Worm (Caenorhabditis elegans) whole organism, L4 larva: ENCODE results near the gene C14A4.12.
A peak's percentile ranks its signal among the peaks of the same experiment; 100 is the strongest.

ENCODE experiments used
- D1046.2 ChIP-seq: fragments of 200-800 bp; sonication (Bioruptor generic); IDR thresholded peaks from 2 replicates; pipeline ENCODE4 v1.3.6; 2022; ENCODE audit warnings: missing genetic modification characterization, missing compliant biosample characterization
- F44E2.7 ChIP-seq: fragments of 200-800 bp; sonication (Bioruptor generic); IDR thresholded peaks from 2 replicates; pipeline ENCODE4 v2.1.2; 2022; ENCODE audit warnings: missing genetic modification characterization, missing compliant biosample characterization
- T26A8.4 ChIP-seq: fragments of 200-800 bp; sonication (Bioruptor generic); IDR thresholded peaks from 2 replicates; pipeline ENCODE4 v1.3.6; 2022; ENCODE audit warnings: missing genetic modification characterization, missing compliant biosample characterization
- Y105C5A.15 ChIP-seq: fragments of 200-800 bp; sonication (Bioruptor generic); IDR thresholded peaks from 2 replicates; pipeline ENCODE4 v1.3.6; 2022; ENCODE audit warnings: missing genetic modification characterization, missing compliant biosample characterization
- Y5F2A.4 ChIP-seq: fragments of 200-800 bp; sonication (Bioruptor generic); optimal IDR thresholded peaks from 2 replicates; lab custom pipeline; 2018; ENCODE audit warnings: mild to moderate bottlenecking, missing genetic modification characterization, missing compliant biosample characterization
- aha-1 ChIP-seq: fragments of 150-350 bp; peaks from one replicate; lab custom pipeline; 2014; ENCODE audit warnings: missing biosample characterization, missing genetic modification characterization
- aly-2 ChIP-seq: sonication (generic microtip); optimal IDR thresholded peaks from 2 replicates; lab custom pipeline; 2018; ENCODE audit warnings: missing biosample characterization, missing genetic modification characterization
- arid-1 ChIP-seq: fragments of 200-800 bp; sonication (Bioruptor generic); conservative IDR thresholded peaks from 2 replicates; pipeline ENCODE4 v1.3.6; 2022; ENCODE audit warnings: missing genetic modification reagents, missing genetic modification characterization, missing compliant biosample characterization
- ceh-82 ChIP-seq: sonication (generic microtip); optimal IDR thresholded peaks from 2 replicates; lab custom pipeline; 2017; ENCODE audit warnings: missing biosample characterization, missing genetic modification characterization
- daf-8 ChIP-seq: fragments of 200-800 bp; sonication (Bioruptor generic); IDR thresholded peaks from 2 replicates; pipeline ENCODE4 v1.3.6; 2022; ENCODE audit warnings: missing genetic modification characterization, missing compliant biosample characterization
- dmd-6 ChIP-seq: fragments of 200-800 bp; sonication (Bioruptor generic); IDR thresholded peaks from 2 replicates; pipeline ENCODE4 v1.3.6; 2022; ENCODE audit warnings: missing genetic modification reagents, missing genetic modification characterization, missing compliant biosample characterization
- egl-27 ChIP-seq: sonication (generic microtip); optimal IDR thresholded peaks from 3 replicates; lab custom pipeline; 2017; ENCODE audit warnings: missing biosample characterization, missing genetic modification reagents, missing genetic modification characterization
- fos-1 ChIP-seq: fragments of 150-350 bp; optimal IDR thresholded peaks from 2 replicates; lab custom pipeline; 2014; ENCODE audit warnings: missing biosample characterization, missing genetic modification characterization
- gei-8 ChIP-seq: fragments of 200-800 bp; sonication (Bioruptor generic); optimal IDR thresholded peaks from 2 replicates; lab custom pipeline; 2018; ENCODE audit warnings: mild to moderate bottlenecking, missing genetic modification characterization, missing compliant biosample characterization
- hlh-11 ChIP-seq: fragments of 200-800 bp; sonication (Bioruptor generic); optimal IDR thresholded peaks from 2 replicates; lab custom pipeline; 2018; ENCODE audit warnings: mild to moderate bottlenecking, missing genetic modification characterization, missing compliant biosample characterization
- jun-1 ChIP-seq: fragments of 150-350 bp; optimal IDR thresholded peaks from 2 replicates; lab custom pipeline; 2014; ENCODE audit warnings: missing biosample characterization, missing genetic modification reagents, missing genetic modification characterization
- lin-39 ChIP-seq: fragments of 150-350 bp; optimal IDR thresholded peaks from 2 replicates; lab custom pipeline; 2014; ENCODE audit warnings: missing biosample characterization, missing genetic modification reagents, missing genetic modification characterization
- madf-5 ChIP-seq, 2 experiments: fragments of 200-800 bp; sonication (Bioruptor generic); IDR thresholded peaks; 2 replicates each; pipeline ENCODE4 v1.3.6; 2022; ENCODE audit warnings: missing compliant biosample characterization in 2 of 2, missing genetic modification characterization in 2 of 2
- mes-2 ChIP-seq: sonication (generic microtip); optimal IDR thresholded peaks from 2 replicates; lab custom pipeline; 2016; ENCODE audit warnings: missing genotype, mild to moderate bottlenecking, missing genetic modification characterization, missing compliant biosample characterization; ENCODE audit not compliant: poor library complexity, severe bottlenecking
- mxl-3 ChIP-seq: fragments of 200-800 bp; sonication (Bioruptor generic); optimal IDR thresholded peaks from 2 replicates; lab custom pipeline; 2018; ENCODE audit warnings: mild to moderate bottlenecking, missing genetic modification characterization, missing compliant biosample characterization
- nhr-11 ChIP-seq: fragments of 150-350 bp; optimal IDR thresholded peaks from 2 replicates; lab custom pipeline; 2014; ENCODE audit warnings: missing biosample characterization, missing genetic modification characterization
- nhr-25 ChIP-seq: sonication (generic microtip); optimal IDR thresholded peaks from 2 replicates; lab custom pipeline; 2017; ENCODE audit warnings: missing genetic modification characterization, mild to moderate bottlenecking, missing compliant biosample characterization, antibody characterized with exemption, moderate library complexity, borderline replicate concordance; ENCODE audit not compliant: insufficient read depth
- nhr-6 ChIP-seq: fragments of 150-350 bp; optimal IDR thresholded peaks from 2 replicates; lab custom pipeline; 2014; ENCODE audit warnings: missing biosample characterization, missing genetic modification characterization
- php-3 ChIP-seq: fragments of 200-800 bp; sonication (Bioruptor generic); IDR thresholded peaks from 2 replicates; pipeline ENCODE4 v1.3.6; 2022; ENCODE audit warnings: missing genetic modification reagents, missing genetic modification characterization, missing compliant biosample characterization
- pqm-1 ChIP-seq: sonication (generic microtip); optimal IDR thresholded peaks from 2 replicates; lab custom pipeline; 2017; ENCODE audit warnings: missing biosample characterization, missing genetic modification characterization
- rbr-2 ChIP-seq: sonication (generic microtip); optimal IDR thresholded peaks from 2 replicates; lab custom pipeline; 2016; ENCODE audit warnings: missing genotype, missing genetic modification characterization, missing compliant biosample characterization
- sdz-12 ChIP-seq: fragments of 200-800 bp; sonication (Bioruptor generic); optimal IDR thresholded peaks from 2 replicates; lab custom pipeline; 2018; ENCODE audit warnings: mild to moderate bottlenecking, missing genetic modification characterization, missing compliant biosample characterization
- set-16 ChIP-seq: fragments of 200-800 bp; sonication (Bioruptor generic); IDR thresholded peaks from 2 replicates; pipeline ENCODE4 v1.3.6; 2022; ENCODE audit warnings: missing genetic modification reagents, missing genetic modification characterization, missing compliant biosample characterization
- skn-1 ChIP-seq: fragments of 150-350 bp; optimal IDR thresholded peaks from 2 replicates; lab custom pipeline; 2014; ENCODE audit warnings: missing biosample characterization, missing genetic modification characterization
- snpc-1.2 ChIP-seq: fragments of 200-800 bp; sonication (Bioruptor generic); IDR thresholded peaks from 2 replicates; pipeline ENCODE4 v1.3.6; 2022; ENCODE audit warnings: missing genetic modification reagents, missing genetic modification characterization, missing compliant biosample characterization
- spr-1 ChIP-seq: sonication (generic microtip); optimal IDR thresholded peaks from 2 replicates; lab custom pipeline; 2016; ENCODE audit warnings: mild to moderate bottlenecking, missing genetic modification characterization, missing compliant biosample characterization
- spr-3 ChIP-seq: fragments of 200-800 bp; sonication (Bioruptor generic); optimal IDR thresholded peaks from 2 replicates; lab custom pipeline; 2018; ENCODE audit warnings: mild to moderate bottlenecking, missing genetic modification characterization, missing compliant biosample characterization
- tag-97 ChIP-seq: fragments of 200-800 bp; sonication (Bioruptor generic); IDR thresholded peaks from 2 replicates; pipeline ENCODE4 v1.3.6; 2022; ENCODE audit warnings: missing genetic modification characterization, missing compliant biosample characterization
- tra-1 ChIP-seq: fragments of 200-800 bp; sonication (Bioruptor generic); IDR thresholded peaks from 2 replicates; pipeline ENCODE4 v1.3.6; 2022; ENCODE audit warnings: missing genetic modification reagents, missing genetic modification characterization, missing compliant biosample characterization
- unc-130 ChIP-seq: sonication (generic microtip); optimal IDR thresholded peaks from 2 replicates; lab custom pipeline; 2016; ENCODE audit warnings: missing genetic modification reagents, missing genetic modification characterization, missing compliant biosample characterization
- unc-62 ChIP-seq, 3 experiments: fragments of 150-350 bp in 1 of 3; sonication (generic microtip); optimal IDR thresholded peaks in 2 of 3; peaks in 1 of 3; 1 replicate in 1 of 3; 2 replicates in 2 of 3; lab custom pipeline; 2014 to 2017; ENCODE audit warnings: missing biosample characterization in 3 of 3, missing genetic modification characterization in 3 of 3, missing genetic modification reagents in 3 of 3, missing genotype in 1 of 3
- zip-11 ChIP-seq: fragments of 200-800 bp; sonication (Bioruptor generic); IDR thresholded peaks from 2 replicates; pipeline ENCODE4 v1.3.6; 2022; ENCODE audit warnings: missing genetic modification characterization, missing compliant biosample characterization

The C14A4.12 gene

DNA sequence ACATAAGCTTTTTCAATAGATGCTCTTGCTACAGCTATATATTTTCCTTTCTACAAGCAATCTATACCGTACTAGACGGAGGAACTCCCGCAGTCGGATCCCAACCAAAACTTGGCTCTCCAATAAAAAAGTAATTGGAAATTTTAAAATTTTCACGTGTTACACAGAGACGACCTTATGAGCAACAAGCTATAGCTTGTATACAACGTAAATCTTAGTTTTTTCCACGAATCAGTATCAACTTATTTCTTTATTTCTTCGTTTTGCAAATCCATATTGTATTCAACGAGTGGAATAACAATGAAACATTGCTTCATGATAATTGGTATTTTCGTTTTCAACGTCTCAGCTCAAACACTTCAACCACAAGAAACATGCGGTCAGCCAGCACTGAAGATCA, 30.6 kb downstream of the C14A4.12 start, which contains the start of gene M28.4:
Gene M28.4 (plus strand): TSS at position 301 of the 400 bp plus-strand sequence.
- TF ChIP-seq daf-8 (GFP tag; lab: Robert Waterston, UW) (no peak), mes-2 (tag; lab: Kevin White, UChicago) (no peak), php-3 (GFP tag; lab: Robert Waterston, UW) (no peak), gei-8 (no peak), spr-1 (tag; lab: Kevin White, UChicago) (no peak)

DNA sequence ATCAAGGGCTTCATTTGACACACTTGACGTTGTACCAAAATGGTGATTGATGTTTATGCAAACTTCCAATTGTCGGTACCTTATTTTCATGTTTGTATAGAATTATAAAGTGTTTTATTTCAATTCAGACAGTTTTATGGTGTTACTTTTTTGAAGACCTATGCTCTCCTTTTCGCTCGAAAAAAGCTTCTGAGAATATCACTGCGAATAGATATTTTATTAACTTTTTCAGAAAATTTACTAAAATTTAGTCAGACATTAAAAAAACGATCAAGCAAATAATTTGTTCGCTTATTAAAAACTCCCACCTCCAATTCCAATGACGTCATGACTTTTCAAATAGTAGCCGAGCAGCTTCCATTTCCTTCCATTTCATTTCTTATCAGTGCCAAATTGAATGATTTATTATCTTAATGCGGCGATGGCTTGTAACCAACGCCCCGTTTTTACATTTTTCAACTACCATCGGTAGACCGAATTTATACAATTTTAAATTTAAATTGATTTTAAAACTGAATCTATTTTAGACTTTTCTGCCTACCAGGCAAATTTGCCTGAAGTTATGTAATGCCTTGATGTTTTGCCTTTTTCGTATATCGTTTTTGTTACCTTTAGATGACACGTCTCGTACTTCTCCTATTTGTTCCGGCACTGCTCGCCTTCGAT, 34.2 kb downstream of the C14A4.12 start, which contains the start of gene M28.10:
Gene M28.10 (plus strand): TSS at position 616 of the 666 bp plus-strand sequence.
- TF ChIP-seq pqm-1 (peak; percentile 15), spr-3 (GFP tag; lab: Kevin White, UChicago) (no peak), dmd-6 (GFP tag; lab: Robert Waterston, UW) (no peak), hlh-11 (tag; lab: Kevin White, UChicago) (peak; percentile 10), jun-1 (tag; lab: Kevin White, UChicago) (no peak), egl-27 (tag; lab: Kevin White, UChicago) (no peak), D1046.2 (GFP tag; lab: Robert Waterston, UW) (no peak), T26A8.4 (GFP tag; lab: Robert Waterston, UW) (no peak), zip-11 (GFP tag; lab: Robert Waterston, UW) (no peak), unc-62 (GFP tag; optimal IDR thresholded peaks at IDR 0.05 in 1 of 2; lab: Kevin White, UChicago) (peak in 1 of 2 experiments; percentile 97), unc-62 (tag; optimal IDR thresholded peaks at IDR 0.05; lab: Kevin White, UChicago) (no peak)

ce11 chrII:10652112-10652511, 39.3 kb downstream of the C14A4.12 start, which contains the start of gene nphp-1:
TSS of gene nphp-1 (minus strand) at chrII:10652256.
- TF ChIP-seq tag-97: no peak
- no peak for TF ChIP-seq unc-130 (GFP tag; lab: Kevin White, UChicago)
- 0 out of 2 replicates have a peak, but pooled peaks have one; percentile 49 for TF ChIP-seq D1046.2 (GFP tag; lab: Robert Waterston, UW)
- TF ChIP-seq aha-1: peak; percentile 1
- no peak for TF ChIP-seq snpc-1.2 (GFP tag; lab: Robert Waterston, UW)
- TF ChIP-seq sdz-12: no peak
- TF ChIP-seq skn-1 (tag; lab: Kevin White, UChicago): no peak
- no peak for TF ChIP-seq aly-2
- no peak for TF ChIP-seq nhr-6 (tag; lab: Kevin White, UChicago)
- no peak for TF ChIP-seq arid-1 (GFP tag; lab: Robert Waterston, UW)
- TF ChIP-seq set-16 (GFP tag; lab: Robert Waterston, UW): peak; percentile 33; the same call in 1 of the 2 replicates
- TF ChIP-seq nhr-11 (tag; lab: Kevin White, UChicago): no peak
- no peak for TF ChIP-seq nhr-25
- no peak for TF ChIP-seq F44E2.7 (GFP tag; lab: Robert Waterston, UW)
- no peak for TF ChIP-seq tra-1 (GFP tag; lab: Robert Waterston, UW)
- TF ChIP-seq lin-39 (tag; lab: Kevin White, UChicago): no peak
- TF ChIP-seq Y5F2A.4 (GFP tag; lab: Kevin White, UChicago): no peak
- no peak for TF ChIP-seq madf-5 (GFP tag; IDR thresholded peaks at IDR 0.05; lab: Robert Waterston, UW)
- no peak for TF ChIP-seq rbr-2 (tag; lab: Kevin White, UChicago)
- TF ChIP-seq fos-1 (tag; lab: Kevin White, UChicago): no peak
- TF ChIP-seq ceh-82 (tag; lab: Kevin White, UChicago): no peak
- TF ChIP-seq Y105C5A.15 (GFP tag; lab: Robert Waterston, UW): 0 out of 2 replicates have a peak, but pooled peaks have one; percentile 51
- TF ChIP-seq mxl-3: no peak
